Fruit fly (Drosophila melanogaster): ENCODE measurements around the gene CG15418.

The CG15418 gene

dm6 chr2L:3594000-3594399, 27.5 kb downstream of the CG15418 start:
- TF ChIP-seq Mio (GFP tag; optimal IDR thresholded peaks at IDR 0.05) (no peak), Myc (optimal IDR thresholded peaks at IDR 0.05) (no peak), psq (GFP tag; optimal IDR thresholded peaks at IDR 0.05) (peak; percentile 68), HLH106 (tag; optimal IDR thresholded peaks at IDR 0.05) (peak; percentile 74), N (GFP tag; optimal IDR thresholded peaks at IDR 0.05) (no peak), CG32264 (GFP tag; optimal IDR thresholded peaks at IDR 0.05) (peak; percentile 41), brk (GFP tag; optimal IDR thresholded peaks at IDR 0.05) (peak; percentile 17), Vsx2 (GFP tag; optimal IDR thresholded peaks at IDR 0.05; ENCODE audit: partially characterized antibody) (no peak), Sp1 (GFP tag; optimal IDR thresholded peaks at IDR 0.05) (peak; percentile 55), br (GFP tag; optimal IDR thresholded peaks at IDR 0.05) (peak; percentile 72), foxo (GFP tag; optimal IDR thresholded peaks at IDR 0.05) (peak in 1 of 2 experiments; percentile 84), tai (GFP tag; optimal IDR thresholded peaks at IDR 0.05) (no peak), rgr (GFP tag; optimal IDR thresholded peaks at IDR 0.05) (peak; percentile 78), CrebA (GFP tag; optimal IDR thresholded peaks at IDR 0.05; ENCODE audit: borderline replicate concordance) (no peak), dsf (GFP tag; optimal IDR thresholded peaks at IDR 0.05; ENCODE audit: borderline replicate concordance) (no peak), Hr78 (GFP tag; optimal IDR thresholded peaks at IDR 0.05) (no peak), usp (GFP tag; optimal IDR thresholded peaks at IDR 0.05) (no peak), woc (GFP tag; optimal IDR thresholded peaks at IDR 0.05) (peak; percentile 61), dmrt93B (GFP tag; optimal IDR thresholded peaks at IDR 0.05) (peak; percentile 47), Jra (GFP tag; optimal IDR thresholded peaks at IDR 0.05) (peak; percentile 14), sv (GFP tag; optimal IDR thresholded peaks at IDR 0.05) (peak; percentile 3), OdsH (GFP tag; optimal IDR thresholded peaks at IDR 0.05) (peak; percentile 76), fru (GFP tag; optimal IDR thresholded peaks at IDR 0.05) (peak; percentile 78), Dif (GFP tag; optimal IDR thresholded peaks at IDR 0.05; ENCODE audit: partially characterized antibody) (no peak), ey (GFP tag; optimal IDR thresholded peaks at IDR 0.05) (peak; percentile 82), h (GFP tag; optimal IDR thresholded peaks at IDR 0.05) (peak; percentile 82), Hnf4 (GFP tag; optimal IDR thresholded peaks at IDR 0.05) (peak; percentile 69), sage (GFP tag; optimal IDR thresholded peaks at IDR 0.05) (peak; percentile 18), GATAd (GFP tag; optimal IDR thresholded peaks at IDR 0.05) (no peak), CG9705 (GFP tag; optimal IDR thresholded peaks at IDR 0.05) (no peak)

DNA sequence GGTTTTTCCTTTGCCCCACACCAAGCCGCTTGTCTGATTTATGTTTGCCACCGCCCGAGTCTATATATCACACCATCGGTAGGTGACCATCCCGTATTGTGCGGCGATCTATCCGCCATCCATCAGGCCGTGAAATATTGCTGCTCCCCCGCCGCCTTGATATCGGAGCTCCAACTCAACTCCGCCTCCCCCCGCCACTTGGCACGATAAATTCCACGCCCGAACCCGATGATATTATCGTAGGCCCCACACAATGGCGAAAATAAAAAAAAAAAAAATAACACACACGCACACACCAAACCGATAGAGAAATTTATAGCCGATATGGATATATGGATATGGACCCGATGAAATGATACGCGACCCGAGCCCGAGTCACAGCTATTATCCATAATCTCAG, 30.7 kb downstream of the CG15418 start:
- TF ChIP-seq psq (GFP tag; optimal IDR thresholded peaks at IDR 0.05) (no peak), rgr (GFP tag; optimal IDR thresholded peaks at IDR 0.05) (no peak), Hnf4 (GFP tag; optimal IDR thresholded peaks at IDR 0.05) (no peak), h (GFP tag; optimal IDR thresholded peaks at IDR 0.05) (no peak), dmrt93B (GFP tag; optimal IDR thresholded peaks at IDR 0.05) (no peak), fru (GFP tag; optimal IDR thresholded peaks at IDR 0.05) (no peak), CrebA (GFP tag; optimal IDR thresholded peaks at IDR 0.05; ENCODE audit: borderline replicate concordance) (no peak), Sp1 (GFP tag; optimal IDR thresholded peaks at IDR 0.05) (no peak), brk (GFP tag; optimal IDR thresholded peaks at IDR 0.05) (no peak), Hr78 (GFP tag; optimal IDR thresholded peaks at IDR 0.05) (no peak), Myc (optimal IDR thresholded peaks at IDR 0.05) (no peak), lola (GFP tag; optimal IDR thresholded peaks at IDR 0.05) (no peak), woc (GFP tag; optimal IDR thresholded peaks at IDR 0.05) (no peak), Dfd (GFP tag; optimal IDR thresholded peaks at IDR 0.05) (no peak), Abd-B (GFP tag; optimal IDR thresholded peaks at IDR 0.05) (no peak), CG32264 (GFP tag; optimal IDR thresholded peaks at IDR 0.05) (no peak)

dm6 chr2L:3588841-3589240, 32.7 kb downstream of the CG15418 start:
- TF ChIP-seq sage (GFP tag; optimal IDR thresholded peaks at IDR 0.05): no peak
- no peak for TF ChIP-seq dsf (GFP tag; optimal IDR thresholded peaks at IDR 0.05; ENCODE audit: borderline replicate concordance)
- TF ChIP-seq Dfd (GFP tag; optimal IDR thresholded peaks at IDR 0.05): no peak
- TF ChIP-seq rgr (GFP tag; optimal IDR thresholded peaks at IDR 0.05): no peak
- TF ChIP-seq Myc (optimal IDR thresholded peaks at IDR 0.05): no peak
- TF ChIP-seq h (GFP tag; optimal IDR thresholded peaks at IDR 0.05): no peak
- no peak for TF ChIP-seq sv (GFP tag; optimal IDR thresholded peaks at IDR 0.05)
- TF ChIP-seq Rel (GFP tag; optimal IDR thresholded peaks at IDR 0.05): no peak
- no peak for TF ChIP-seq Rel (tag; optimal IDR thresholded peaks at IDR 0.05)
- no peak for TF ChIP-seq psq (GFP tag; optimal IDR thresholded peaks at IDR 0.05)
- no peak for TF ChIP-seq usp (GFP tag; optimal IDR thresholded peaks at IDR 0.05)
- no peak for TF ChIP-seq Vsx2 (GFP tag; optimal IDR thresholded peaks at IDR 0.05; ENCODE audit: partially characterized antibody)
- TF ChIP-seq CG9705 (GFP tag; optimal IDR thresholded peaks at IDR 0.05): no peak
- no peak for TF ChIP-seq GATAd (GFP tag; optimal IDR thresholded peaks at IDR 0.05)
- TF ChIP-seq dmrt93B (GFP tag; optimal IDR thresholded peaks at IDR 0.05): no peak
- no peak for TF ChIP-seq woc (GFP tag; optimal IDR thresholded peaks at IDR 0.05)
- TF ChIP-seq brk (GFP tag; optimal IDR thresholded peaks at IDR 0.05): no peak

All from whole organism, wandering third instar larva.